Fruit fly (Drosophila melanogaster) whole organism, embryonic: ENCODE data around the gene Cchl.
A peak's percentile ranks its signal among the peaks of the same experiment; 100 is the strongest.

Experiments
- BtbVII ChIP-seq: fragments of 200-800 bp; sonication (Bioruptor generic); optimal IDR thresholded peaks from 3 replicates; lab custom pipeline; 2017; ENCODE audit warnings: missing biosample characterization, mild to moderate bottlenecking, missing genetic modification characterization
- CG10979 ChIP-seq: fragments of 200-800 bp; sonication (Bioruptor generic); optimal IDR thresholded peaks from 2 replicates; lab custom pipeline; 2018; ENCODE audit warnings: missing biosample characterization, mild to moderate bottlenecking, missing genetic modification characterization, moderate library complexity
- CG11695 ChIP-seq: fragments of 200-800 bp; sonication (Bioruptor generic); IDR thresholded peaks from 3 replicates; pipeline ENCODE4 v1.3.6; 2022; ENCODE audit warnings: missing biosample characterization, missing genetic modification characterization
- CG12219 ChIP-seq: fragments of 200-800 bp; sonication (Bioruptor generic); optimal IDR thresholded peaks from 3 replicates; lab custom pipeline; 2018; ENCODE audit warnings: missing biosample characterization, mild to moderate bottlenecking, missing genetic modification characterization
- CG12659 ChIP-seq: fragments of 200-800 bp; sonication (Bioruptor generic); optimal IDR thresholded peaks from 3 replicates; lab custom pipeline; 2017; ENCODE audit warnings: mild to moderate bottlenecking, missing biosample characterization, missing genetic modification reagents, missing genetic modification characterization
- CG16813 ChIP-seq: fragments of 200-800 bp; sonication (Bioruptor generic); IDR thresholded peaks from 3 replicates; pipeline ENCODE4 v1.3.6; 2022; ENCODE audit warnings: missing biosample characterization, missing genetic modification characterization; ENCODE audit not compliant: partially characterized antibody
- CG18262 ChIP-seq: fragments of 200-800 bp; optimal IDR thresholded peaks from 3 replicates; lab custom pipeline; 2019; ENCODE audit warnings: missing biosample characterization, mild to moderate bottlenecking, missing genetic modification characterization, moderate library complexity
- CG1832 ChIP-seq: fragments of 200-800 bp; sonication (Bioruptor generic); optimal IDR thresholded peaks from 2 replicates; lab custom pipeline; 2017; ENCODE audit warnings: missing biosample characterization, mild to moderate bottlenecking, missing genetic modification characterization, inconsistent platforms
- CG2129 ChIP-seq: fragments of 200-800 bp; sonication (Bioruptor generic); IDR thresholded peaks from 2 replicates; pipeline ENCODE4 v1.3.6; 2022; ENCODE audit warnings: missing biosample characterization, missing genetic modification characterization; ENCODE audit not compliant: partially characterized antibody
- CG2889 ChIP-seq: fragments of 200-800 bp; sonication (Bioruptor generic); IDR thresholded peaks from 3 replicates; pipeline ENCODE4 v1.3.6; 2022; ENCODE audit warnings: missing biosample characterization, missing genetic modification characterization
- CG31365 ChIP-seq: fragments of 200-800 bp; sonication (Bioruptor generic); optimal IDR thresholded peaks from 2 replicates; lab custom pipeline; 2018; ENCODE audit warnings: missing biosample characterization, mild to moderate bottlenecking, missing genetic modification characterization
- CG31441 ChIP-seq: fragments of 200-800 bp; sonication (Bioruptor generic); IDR thresholded peaks from 2 replicates; pipeline ENCODE4 v1.3.6; 2022; ENCODE audit warnings: missing biosample characterization, missing genetic modification characterization
- CG33557 ChIP-seq: fragments of 200-800 bp; sonication (Bioruptor generic); optimal IDR thresholded peaks from 2 replicates; lab custom pipeline; 2019; ENCODE audit warnings: missing biosample characterization, mild to moderate bottlenecking, missing genetic modification characterization, moderate library complexity
- CG3407 ChIP-seq: fragments of 200-800 bp; sonication (Bioruptor generic); optimal IDR thresholded peaks from 2 replicates; lab custom pipeline; 2018; ENCODE audit warnings: missing biosample characterization, mild to moderate bottlenecking, missing genetic modification characterization
- CG4424 ChIP-seq: fragments of 200-800 bp; sonication (Bioruptor generic); optimal IDR thresholded peaks from 3 replicates; lab custom pipeline; 2016; ENCODE audit warnings: missing biosample characterization, missing genetic modification characterization
- CG4707 ChIP-seq: fragments of 200-800 bp; sonication (Bioruptor generic); optimal IDR thresholded peaks from 2 replicates; lab custom pipeline; 2018; ENCODE audit warnings: missing biosample characterization, mild to moderate bottlenecking, missing genetic modification characterization, moderate library complexity
- CG5245 ChIP-seq: fragments of 200-800 bp; sonication (Bioruptor generic); optimal IDR thresholded peaks from 3 replicates; lab custom pipeline; 2016; ENCODE audit warnings: missing biosample characterization, missing genetic modification characterization
- CG6791 ChIP-seq: fragments of 200-800 bp; sonication (Bioruptor generic); IDR thresholded peaks from 3 replicates; pipeline ENCODE4 v1.3.6; 2022; ENCODE audit warnings: missing biosample characterization, missing genetic modification characterization; ENCODE audit not compliant: partially characterized antibody
- CG8281 ChIP-seq: fragments of 200-800 bp; sonication (Bioruptor generic); optimal IDR thresholded peaks from 2 replicates; lab custom pipeline; 2018; ENCODE audit warnings: missing biosample characterization, mild to moderate bottlenecking, missing genetic modification characterization, moderate library complexity
- CG8359 ChIP-seq: fragments of 200-800 bp; sonication (Bioruptor generic); optimal IDR thresholded peaks from 2 replicates; lab custom pipeline; 2017; ENCODE audit warnings: missing biosample characterization, mild to moderate bottlenecking, missing genetic modification characterization, borderline replicate concordance
- CG8765 ChIP-seq: fragments of 200-800 bp; sonication (Bioruptor generic); IDR thresholded peaks from 2 replicates; pipeline ENCODE4 v1.3.6; 2022; ENCODE audit warnings: missing biosample characterization, missing genetic modification characterization
- CG8924 ChIP-seq: fragments of 200-800 bp; optimal IDR thresholded peaks from 3 replicates; lab custom pipeline; 2019; ENCODE audit warnings: missing biosample characterization, mild to moderate bottlenecking, missing genetic modification characterization, moderate library complexity
- CG9609 ChIP-seq: fragments of 200-800 bp; sonication (Bioruptor generic); optimal IDR thresholded peaks from 3 replicates; lab custom pipeline; 2016; ENCODE audit warnings: missing biosample characterization, missing genetic modification characterization
- CTCF ChIP-seq: fragments of 200-800 bp; sonication (Bioruptor generic); optimal IDR thresholded peaks from 2 replicates; lab custom pipeline; 2017; ENCODE audit warnings: missing biosample characterization, mild to moderate bottlenecking, missing genetic modification characterization, moderate library complexity
- D ChIP-seq, 2 experiments: fragments of 200-800 bp in 1 of 2; fragments of >200 bp in 1 of 2; sonication (Bioruptor generic) in 1 of 2; optimal IDR thresholded peaks; 2 replicates in 1 of 2; 3 replicates in 1 of 2; lab custom pipeline; 2017; ENCODE audit warnings: mild to moderate bottlenecking in 1 of 2, missing biosample characterization in 1 of 2, missing genetic modification characterization in 1 of 2, missing genetic modification reagents in 1 of 2
- D19A ChIP-seq: fragments of 200-800 bp; optimal IDR thresholded peaks from 3 replicates; lab custom pipeline; 2019; ENCODE audit warnings: missing biosample characterization, mild to moderate bottlenecking, missing genetic modification characterization, moderate library complexity
- D19B ChIP-seq: fragments of 200-800 bp; sonication (Bioruptor generic); optimal IDR thresholded peaks from 2 replicates; lab custom pipeline; 2017; ENCODE audit warnings: missing biosample characterization, mild to moderate bottlenecking, missing genetic modification characterization
- Deaf1 ChIP-seq: fragments of 200-800 bp; optimal IDR thresholded peaks from 3 replicates; lab custom pipeline; 2019; ENCODE audit warnings: missing biosample characterization, mild to moderate bottlenecking, missing genetic modification characterization, moderate library complexity
- Dref ChIP-seq: fragments of 200-800 bp; sonication (Bioruptor generic); IDR thresholded peaks from 2 replicates; pipeline ENCODE4 v1.3.6; 2022; ENCODE audit warnings: missing biosample characterization, missing genetic modification characterization
- Drgx ChIP-seq: fragments of 200-800 bp; sonication (Bioruptor generic); IDR thresholded peaks from 2 replicates; pipeline ENCODE4 v1.3.6; 2022; ENCODE audit warnings: missing biosample characterization, missing genetic modification characterization
- Ets65A ChIP-seq: fragments of 200-800 bp; sonication (Bioruptor generic); peaks from one replicate; lab custom pipeline; 2016; ENCODE audit warnings: missing biosample characterization, missing genetic modification characterization
- MESR4 ChIP-seq: fragments of 200-800 bp; sonication (Bioruptor generic); optimal IDR thresholded peaks from 2 replicates; lab custom pipeline; 2018; ENCODE audit warnings: missing biosample characterization, mild to moderate bottlenecking, missing genetic modification characterization, moderate library complexity
- Myb ChIP-seq: fragments of 200-800 bp; sonication (Bioruptor generic); optimal IDR thresholded peaks from 2 replicates; lab custom pipeline; 2016; ENCODE audit warnings: missing biosample characterization, missing genetic modification characterization
- Spps ChIP-seq: fragments of 200-800 bp; sonication (Bioruptor generic); optimal IDR thresholded peaks from 2 replicates; lab custom pipeline; 2018; ENCODE audit warnings: missing biosample characterization, mild to moderate bottlenecking, missing genetic modification characterization
- bcd ChIP-seq: fragments of 200-800 bp; sonication (Bioruptor generic); optimal IDR thresholded peaks from 2 replicates; lab custom pipeline; 2017; ENCODE audit warnings: missing biosample characterization, mild to moderate bottlenecking, missing genetic modification characterization
- btn ChIP-seq: fragments of 200-800 bp; sonication (Bioruptor generic); optimal IDR thresholded peaks from 2 replicates; lab custom pipeline; 2016; ENCODE audit warnings: missing biosample characterization, missing genetic modification characterization
- corto ChIP-seq: fragments of 200-800 bp; sonication (Bioruptor generic); optimal IDR thresholded peaks from 2 replicates; lab custom pipeline; 2016; ENCODE audit warnings: missing biosample characterization, mild to moderate bottlenecking, missing genetic modification characterization, moderate library complexity
- crc ChIP-seq: fragments of 200-800 bp; sonication (Bioruptor generic); optimal IDR thresholded peaks from 2 replicates; lab custom pipeline; 2016; ENCODE audit warnings: missing biosample characterization, missing genetic modification characterization
- cwo ChIP-seq: fragments of 200-800 bp; sonication (Bioruptor generic); optimal IDR thresholded peaks from 3 replicates; lab custom pipeline; 2017; ENCODE audit warnings: missing biosample characterization, missing genetic modification characterization, mild to moderate bottlenecking, moderate library complexity, missing genetic modification reagents
- jumu ChIP-seq: fragments of 200-800 bp; sonication (Bioruptor generic); optimal IDR thresholded peaks from 3 replicates; lab custom pipeline; 2016; ENCODE audit warnings: missing biosample characterization, missing genetic modification characterization
- luna ChIP-seq: fragments of 200-800 bp; sonication (Bioruptor generic); optimal IDR thresholded peaks from 2 replicates; lab custom pipeline; 2016; ENCODE audit warnings: missing biosample characterization, missing genetic modification characterization
- odd ChIP-seq: fragments of 200-800 bp; sonication (Bioruptor generic); optimal IDR thresholded peaks from 2 replicates; lab custom pipeline; 2017; ENCODE audit warnings: missing biosample characterization, mild to moderate bottlenecking, missing genetic modification characterization
- onecut ChIP-seq: fragments of 200-800 bp; sonication (Bioruptor generic); IDR thresholded peaks from 2 replicates; pipeline ENCODE4 v1.3.6; 2022; ENCODE audit warnings: missing biosample characterization, missing genetic modification characterization
- pita ChIP-seq: fragments of 200-800 bp; sonication (Bioruptor generic); optimal IDR thresholded peaks from 2 replicates; lab custom pipeline; 2017; ENCODE audit warnings: missing biosample characterization, mild to moderate bottlenecking, missing genetic modification characterization
- sc ChIP-seq, 3 experiments: fragments of >200 bp in 2 of 3; fragments of 200-800 bp in 1 of 3; sonication (Bioruptor generic) in 1 of 3; optimal IDR thresholded peaks; 2 replicates in 2 of 3; 3 replicates in 1 of 3; lab custom pipeline; 2017; ENCODE audit warnings: mild to moderate bottlenecking in 1 of 3, missing biosample characterization in 1 of 3, missing genetic modification characterization in 1 of 3, missing genetic modification reagents in 1 of 3
- sens ChIP-seq: fragments of 200-800 bp; sonication (Bioruptor generic); peaks from one replicate; lab custom pipeline; 2016; ENCODE audit warnings: missing biosample characterization, missing genetic modification characterization
- wor ChIP-seq: fragments of 200-800 bp; sonication (Bioruptor generic); IDR thresholded peaks from 2 replicates; pipeline ENCODE4 v1.3.6; 2022; ENCODE audit warnings: missing biosample characterization, missing genetic modification characterization
- yki ChIP-seq: fragments of >200 bp; optimal IDR thresholded peaks from 3 replicates; lab custom pipeline; 2018
- zen ChIP-seq: fragments of 200-800 bp; sonication (Bioruptor generic); optimal IDR thresholded peaks from 3 replicates; lab custom pipeline; 2018; ENCODE audit warnings: missing biosample characterization, mild to moderate bottlenecking, missing genetic modification characterization, moderate library complexity
- zf30C ChIP-seq: fragments of 200-800 bp; sonication (Bioruptor generic); optimal IDR thresholded peaks from 3 replicates; lab custom pipeline; 2018; ENCODE audit warnings: missing biosample characterization, mild to moderate bottlenecking, missing genetic modification characterization
- zfh2 ChIP-seq: fragments of 200-800 bp; sonication (Bioruptor generic); optimal IDR thresholded peaks from 2 replicates; lab custom pipeline; 2016; ENCODE audit warnings: missing biosample characterization, missing genetic modification characterization

Cchl gene

dm6 chr3R:22039480-22039879 lies 12.2 kb upstream of the Cchl start (continued):
- peak; percentile 43 for TF ChIP-seq wor (GFP tag; lab: Robert Waterston, UW)
- TF ChIP-seq CG12219 (GFP tag; lab: Kevin White, UChicago): peak; percentile 30
- peak; percentile 33; the same call in 1 of the 2 replicates for TF ChIP-seq CG8765 (GFP tag; lab: Robert Waterston, UW)
- TF ChIP-seq onecut (GFP tag; lab: Robert Waterston, UW): no peak
- no peak for TF ChIP-seq Spps (tag; lab: Kevin White, UChicago)
- TF ChIP-seq pita (GFP tag; lab: Kevin White, UChicago): no peak
- no peak for TF ChIP-seq corto (GFP tag; lab: Kevin White, UChicago)
- no peak for TF ChIP-seq Myb (GFP tag; lab: Kevin White, UChicago)
- no peak for TF ChIP-seq CG9609
- peak; percentile 34 for TF ChIP-seq CG12659
- TF ChIP-seq Ets65A: peak; percentile 33
- TF ChIP-seq bcd (GFP tag; lab: Kevin White, UChicago): peak; percentile 39
- TF ChIP-seq zfh2: no peak
- TF ChIP-seq Dref: no peak
- no peak for TF ChIP-seq CG8281
- no peak for TF ChIP-seq CG16813 (GFP tag; lab: Robert Waterston, UW)
- TF ChIP-seq CG4424 (GFP tag; lab: Kevin White, UChicago): peak; percentile 44
- no peak for TF ChIP-seq D19A (tag; lab: Kevin White, UChicago)
- TF ChIP-seq CG8359 (GFP tag; lab: Kevin White, UChicago): no peak
- TF ChIP-seq D19B: no peak
- no peak for TF ChIP-seq CG31441 (GFP tag; lab: Robert Waterston, UW)
- TF ChIP-seq MESR4: no peak
- TF ChIP-seq CG4707: no peak
- TF ChIP-seq crc: no peak
- no peak for TF ChIP-seq zen
- TF ChIP-seq CG5245 (GFP tag; lab: Kevin White, UChicago): peak; percentile 15
- TF ChIP-seq btn (GFP tag; lab: Kevin White, UChicago): no peak
- peak; percentile 58 for TF ChIP-seq CG10979 (tag; lab: Kevin White, UChicago)
- peak; percentile 23 for TF ChIP-seq cwo (GFP tag; lab: Kevin White, UChicago)
- no peak for TF ChIP-seq CG1832 (GFP tag; lab: Kevin White, UChicago)
- no peak for TF ChIP-seq luna (GFP tag; lab: Kevin White, UChicago)
- no peak for TF ChIP-seq sc (optimal IDR thresholded peaks at IDR 0.05; lab: Kevin White, UChicago)
- TF ChIP-seq sc (GFP tag; optimal IDR thresholded peaks at IDR 0.05; lab: Kevin White, UChicago): no peak
- peak; percentile 93 for TF ChIP-seq sens
- TF ChIP-seq odd (GFP tag; lab: Kevin White, UChicago): no peak
- no peak for TF ChIP-seq Deaf1 (tag; lab: Kevin White, UChicago)
- TF ChIP-seq CG6791 (GFP tag; lab: Robert Waterston, UW): no peak
- TF ChIP-seq CG2889 (GFP tag; lab: Robert Waterston, UW): no peak
- no peak for TF ChIP-seq D (optimal IDR thresholded peaks at IDR 0.05; lab: Kevin White, UChicago)
- TF ChIP-seq D (GFP tag; optimal IDR thresholded peaks at IDR 0.05; lab: Kevin White, UChicago): no peak
- no peak for TF ChIP-seq zf30C (GFP tag; lab: Kevin White, UChicago)
- peak; percentile 55 for TF ChIP-seq CG18262 (tag; lab: Kevin White, UChicago)
- no peak for TF ChIP-seq CG3407 (GFP tag; lab: Kevin White, UChicago)
- peak; percentile 10 for TF ChIP-seq jumu (GFP tag; lab: Kevin White, UChicago)
- TF ChIP-seq CG31365 (tag; lab: Kevin White, UChicago): no peak
- TF ChIP-seq CTCF (GFP tag; lab: Kevin White, UChicago): no peak
- no peak for TF ChIP-seq yki (lab: Kevin White, UChicago)
- TF ChIP-seq CG33557 (GFP tag; lab: Kevin White, UChicago): no peak
- no peak; the same call in 2 of the 3 replicates for TF ChIP-seq CG11695
- TF ChIP-seq BtbVII (GFP tag; lab: Kevin White, UChicago): no peak
- no peak for TF ChIP-seq CG2129 (GFP tag; lab: Robert Waterston, UW)
- TF ChIP-seq Drgx (GFP tag; lab: Robert Waterston, UW): peak; percentile 93
- peak; percentile 38 for TF ChIP-seq CG8924 (tag; lab: Kevin White, UChicago)
